Fruit fly (Drosophila melanogaster): ENCODE data around the gene CG43249.

Gene CG43249

DNA sequence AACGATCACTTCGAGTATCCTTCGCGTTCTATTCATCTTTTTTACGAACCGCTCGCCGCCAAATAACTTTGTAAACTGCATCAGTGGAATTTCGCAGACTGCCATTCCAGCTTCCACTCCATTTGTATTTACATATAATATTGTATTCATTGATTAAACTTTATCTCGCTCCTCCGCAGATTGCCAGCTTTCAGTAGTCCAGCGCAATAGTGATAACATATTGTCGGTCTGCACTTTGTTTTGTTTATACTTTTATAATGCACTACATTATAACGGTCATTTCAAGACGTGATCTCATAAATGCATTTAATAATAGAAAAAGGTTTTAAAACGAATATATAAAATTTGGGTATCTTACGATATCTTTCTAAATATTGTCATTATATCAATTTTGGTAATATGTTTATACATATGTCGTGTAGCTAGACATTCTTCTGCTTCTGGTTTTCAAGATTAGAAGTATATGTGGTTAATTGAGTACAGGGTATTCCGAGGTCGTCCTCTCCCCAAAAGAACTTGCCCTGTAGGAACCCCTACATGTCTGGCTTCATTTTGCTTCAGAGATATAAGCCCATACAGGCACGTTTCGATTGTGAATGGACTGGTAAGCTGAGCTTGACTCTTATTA lies 35.9 kb upstream of the CG43249 start, which contains the start of gene CG4950 (continued):
- TF ChIP-seq CG6792 (GFP tag; optimal IDR thresholded peaks at IDR 0.05) (peak; percentile 26), CG16779 (tag; optimal IDR thresholded peaks at IDR 0.05) (peak; percentile 15), CG3032 (tag; optimal IDR thresholded peaks at IDR 0.05) (peak; percentile 69), Eip93F (GFP tag; optimal IDR thresholded peaks at IDR 0.05) (no peak), CG4318 (GFP tag; optimal IDR thresholded peaks at IDR 0.05) (no peak), CG7368 (GFP tag; optimal IDR thresholded peaks at IDR 0.05) (no peak), vri (GFP tag; optimal IDR thresholded peaks at IDR 0.05) (no peak), salr (GFP tag; optimal IDR thresholded peaks at IDR 0.05) (no peak), eg (GFP tag; IDR thresholded peaks at IDR 0.05) (no peak)

DNA sequence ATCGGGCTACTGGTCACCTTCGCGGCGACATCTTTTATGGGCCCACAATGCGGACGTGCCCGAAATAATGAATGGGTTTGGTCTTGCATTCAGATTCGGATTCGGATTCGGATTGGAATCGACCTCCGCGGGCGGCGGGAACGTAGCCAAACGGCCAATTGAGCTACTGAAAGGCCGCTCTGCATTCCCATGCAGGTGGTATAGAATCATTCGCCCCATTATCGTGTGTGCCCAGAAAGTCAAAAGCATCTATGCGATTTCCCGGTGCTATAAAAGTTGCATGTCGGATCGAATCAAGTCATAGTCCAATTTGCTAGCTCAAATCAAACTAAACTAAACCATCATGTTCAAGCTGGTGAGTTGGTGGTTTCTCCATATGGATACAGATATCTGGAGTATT lies 35.0 kb upstream of the CG43249 start, which contains the start of gene CG13068:
Gene CG13068, plus strand, starts transcription at position 301 of the 400 bp plus-strand sequence.
- no peak for TF ChIP-seq Smox (GFP tag; optimal IDR thresholded peaks at IDR 0.05)
- no peak for TF ChIP-seq Met (GFP tag; optimal IDR thresholded peaks at IDR 0.05)
- no peak for TF ChIP-seq eg (GFP tag; IDR thresholded peaks at IDR 0.05)
- no peak for TF ChIP-seq Ets96B (tag; optimal IDR thresholded peaks at IDR 0.05)
- TF ChIP-seq Lpt (GFP tag; optimal IDR thresholded peaks at IDR 0.05): no peak
- TF ChIP-seq Hr38 (GFP tag; optimal IDR thresholded peaks at IDR 0.05): no peak
- no peak for TF ChIP-seq Sox102F (GFP tag; optimal IDR thresholded peaks at IDR 0.05)
- TF ChIP-seq CG4318 (GFP tag; optimal IDR thresholded peaks at IDR 0.05): no peak
- no peak for TF ChIP-seq OdsH (GFP tag; optimal IDR thresholded peaks at IDR 0.05)
- TF ChIP-seq CG15336 (GFP tag; IDR thresholded peaks at IDR 0.05): no peak
- no peak for TF ChIP-seq Eip93F (GFP tag; optimal IDR thresholded peaks at IDR 0.05)
- TF ChIP-seq Hr4 (GFP tag; optimal IDR thresholded peaks at IDR 0.05): no peak
- no peak for TF ChIP-seq CG8632 (GFP tag; optimal IDR thresholded peaks at IDR 0.05)
- no peak for TF ChIP-seq CG32006 (GFP tag; optimal IDR thresholded peaks at IDR 0.05)
- no peak for TF ChIP-seq achi (GFP tag; optimal IDR thresholded peaks at IDR 0.05)
- no peak for TF ChIP-seq CG6163 (GFP tag; IDR thresholded peaks at IDR 0.05)

DNA sequence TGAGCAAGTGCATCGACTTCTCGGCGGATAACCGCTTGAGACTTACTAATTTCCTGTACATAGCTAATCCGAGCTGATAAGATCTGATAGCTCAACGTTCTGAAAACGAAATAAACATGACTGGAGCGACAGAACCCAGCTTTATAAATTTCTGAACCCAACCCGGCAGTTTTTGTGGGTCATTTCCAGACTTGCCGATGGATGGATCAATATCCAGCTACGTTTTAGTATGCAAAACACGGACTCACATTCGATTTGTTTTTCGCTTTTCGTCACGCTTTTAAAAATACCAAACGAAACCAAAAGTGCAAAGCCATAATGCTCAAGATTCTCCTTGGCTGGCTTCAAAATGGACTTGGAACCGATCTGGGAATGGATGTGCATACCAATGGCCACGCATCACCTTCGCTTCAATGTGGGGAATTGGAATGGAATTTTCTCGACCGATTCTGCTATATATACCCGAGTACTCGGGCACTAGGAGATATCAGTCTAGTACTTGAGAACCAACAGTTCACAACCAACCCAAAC lies 33.2 kb upstream of the CG43249 start, which contains the start of the genes CG34248 and CG13067:
Gene CG34248, minus strand, starts transcription at position 101 of the 531 bp plus-strand sequence.
Gene CG13067, plus strand, starts transcription at position 481 of the 531 bp plus-strand sequence.
- TF ChIP-seq CG4318 (GFP tag; optimal IDR thresholded peaks at IDR 0.05) (no peak), spab (GFP tag; optimal IDR thresholded peaks at IDR 0.05) (no peak), dac (GFP tag; optimal IDR thresholded peaks at IDR 0.05) (no peak), CG10631 (GFP tag; optimal IDR thresholded peaks at IDR 0.05) (no peak), achi (GFP tag; optimal IDR thresholded peaks at IDR 0.05) (no peak), pdm3 (GFP tag; optimal IDR thresholded peaks at IDR 0.05) (no peak), CG6276 (GFP tag; optimal IDR thresholded peaks at IDR 0.05) (no peak), topi (GFP tag; optimal IDR thresholded peaks at IDR 0.05) (no peak), CG10669 (GFP tag; optimal IDR thresholded peaks at IDR 0.05) (no peak), Sox14 (GFP tag; optimal IDR thresholded peaks at IDR 0.05) (no peak), Hr4 (GFP tag; optimal IDR thresholded peaks at IDR 0.05) (no peak)

DNA sequence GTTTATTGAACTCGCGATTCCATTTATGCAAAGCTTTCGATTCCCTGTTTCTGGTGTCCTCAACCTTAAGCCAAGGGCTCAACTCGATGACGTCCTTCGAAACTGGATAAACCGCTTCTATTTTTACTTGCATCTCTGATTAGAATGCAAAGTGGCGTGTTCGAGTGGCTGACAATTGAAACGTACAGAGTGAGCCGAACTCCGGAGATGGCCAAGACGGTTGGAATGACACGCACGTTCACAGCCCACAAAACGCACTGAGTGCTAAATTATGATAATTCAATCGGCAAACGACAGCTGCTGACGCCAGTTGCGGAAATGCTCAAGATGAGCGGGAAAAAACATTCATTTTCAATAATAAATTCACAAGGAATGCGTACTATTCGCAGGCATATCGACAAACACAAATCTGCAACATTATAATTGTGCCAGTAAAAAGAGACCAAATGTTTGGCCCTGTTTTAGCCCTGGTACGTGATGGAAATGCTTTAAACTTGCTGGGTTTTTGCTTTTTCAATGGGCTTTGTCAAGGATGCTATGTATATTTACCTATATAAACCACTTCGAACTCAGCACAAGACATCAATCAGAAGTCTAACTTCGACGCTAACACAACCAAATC lies 31.6 kb upstream of the CG43249 start, which contains the start of gene CG13066:
Gene CG13066, plus strand, starts transcription at position 572 of the 622 bp plus-strand sequence.
- TF ChIP-seq ss (GFP tag; optimal IDR thresholded peaks at IDR 0.05): peak in 1 of 2 experiments; percentile 79
- no peak for TF ChIP-seq dsx (GFP tag; optimal IDR thresholded peaks at IDR 0.05; ENCODE audit: poor library complexity, severe bottlenecking)
